Fruit fly (Drosophila melanogaster) whole organism, embryonic: Measurements from ENCODE around the gene CG31445.
A peak's percentile ranks its signal among the peaks of the same experiment; 100 is the strongest.

Experiments
- Aef1 ChIP-seq: fragments of 200-800 bp; sonication (Bioruptor generic); IDR thresholded peaks from 3 replicates; pipeline ENCODE4 v1.3.6; 2022; ENCODE audit warnings: missing biosample characterization, missing genetic modification characterization
- Atf-2 ChIP-seq: fragments of 200-800 bp; sonication (Bioruptor generic); optimal IDR thresholded peaks from 2 replicates; lab custom pipeline; 2016; ENCODE audit warnings: missing biosample characterization, missing genetic modification characterization
- BtbVII ChIP-seq: fragments of 200-800 bp; sonication (Bioruptor generic); optimal IDR thresholded peaks from 3 replicates; lab custom pipeline; 2017; ENCODE audit warnings: missing biosample characterization, mild to moderate bottlenecking, missing genetic modification characterization
- CG10209 ChIP-seq: fragments of 200-800 bp; sonication (Bioruptor generic); optimal IDR thresholded peaks from 3 replicates; lab custom pipeline; 2017; ENCODE audit warnings: missing biosample characterization, mild to moderate bottlenecking, missing genetic modification characterization, missing genetic modification reagents
- CG10321 ChIP-seq: fragments of 200-800 bp; sonication (Bioruptor generic); IDR thresholded peaks from 2 replicates; pipeline ENCODE4 v1.3.6; 2022; ENCODE audit warnings: missing biosample characterization, missing genetic modification characterization
- CG11696 ChIP-seq: fragments of 200-800 bp; sonication (Bioruptor generic); IDR thresholded peaks from 2 replicates; pipeline ENCODE4 v1.3.6; 2022; ENCODE audit warnings: missing biosample characterization, missing genetic modification characterization
- CG12744 ChIP-seq: fragments of 200-800 bp; sonication (Bioruptor generic); optimal IDR thresholded peaks from 2 replicates; lab custom pipeline; 2016; ENCODE audit warnings: missing biosample characterization, missing genetic modification characterization
- CG13775 ChIP-seq: fragments of 200-800 bp; sonication (Bioruptor generic); optimal IDR thresholded peaks from 3 replicates; lab custom pipeline; 2017; ENCODE audit warnings: missing biosample characterization, mild to moderate bottlenecking, missing genetic modification characterization
- CG14710 ChIP-seq: fragments of 200-800 bp; sonication (Bioruptor generic); optimal IDR thresholded peaks from 3 replicates; lab custom pipeline; 2019; ENCODE audit warnings: missing biosample characterization, mild to moderate bottlenecking, missing genetic modification characterization, moderate library complexity
- CG15601 ChIP-seq: fragments of 200-800 bp; sonication (Bioruptor generic); optimal IDR thresholded peaks from 3 replicates; lab custom pipeline; 2019; ENCODE audit warnings: missing biosample characterization, mild to moderate bottlenecking, missing genetic modification characterization, moderate library complexity
- CG1602 ChIP-seq: fragments of 200-800 bp; sonication (Bioruptor generic); optimal IDR thresholded peaks from 3 replicates; lab custom pipeline; 2016; ENCODE audit warnings: missing biosample characterization, missing genetic modification characterization
- CG17829 ChIP-seq: fragments of 200-800 bp; optimal IDR thresholded peaks from 2 replicates; lab custom pipeline; 2019; ENCODE audit warnings: missing biosample characterization, mild to moderate bottlenecking, missing genetic modification characterization, moderate library complexity
- CG2120 ChIP-seq: fragments of 200-800 bp; sonication (Bioruptor generic); optimal IDR thresholded peaks from 3 replicates; lab custom pipeline; 2016; ENCODE audit warnings: missing biosample characterization, missing genetic modification characterization
- CG42726 ChIP-seq: fragments of 200-800 bp; sonication (Bioruptor generic); IDR thresholded peaks from 2 replicates; pipeline ENCODE4 v1.3.6; 2022; ENCODE audit warnings: missing biosample characterization, missing genetic modification characterization; ENCODE audit not compliant: partially characterized antibody
- CG4360 ChIP-seq: fragments of 200-800 bp; sonication (Bioruptor generic); IDR thresholded peaks from 2 replicates; pipeline ENCODE4 v1.3.6; 2022; ENCODE audit warnings: missing biosample characterization, missing genetic modification characterization
- CG7271 ChIP-seq: fragments of 200-800 bp; sonication (Bioruptor generic); optimal IDR thresholded peaks from 2 replicates; lab custom pipeline; 2018; ENCODE audit warnings: missing biosample characterization, mild to moderate bottlenecking, missing genetic modification characterization, moderate library complexity
- CG8089 ChIP-seq: fragments of 200-800 bp; sonication (Bioruptor generic); optimal IDR thresholded peaks from 3 replicates; lab custom pipeline; 2016; ENCODE audit warnings: missing biosample characterization, missing genetic modification characterization
- CG8924 ChIP-seq: fragments of 200-800 bp; optimal IDR thresholded peaks from 3 replicates; lab custom pipeline; 2019; ENCODE audit warnings: missing biosample characterization, mild to moderate bottlenecking, missing genetic modification characterization, moderate library complexity
- CG9215 ChIP-seq: fragments of 200-800 bp; sonication (Bioruptor generic); IDR thresholded peaks from 2 replicates; pipeline ENCODE4 v1.3.6; 2022; ENCODE audit warnings: missing biosample characterization, missing genetic modification characterization
- CG9437 ChIP-seq: fragments of 200-800 bp; sonication (Bioruptor generic); optimal IDR thresholded peaks from 2 replicates; lab custom pipeline; 2018; ENCODE audit warnings: missing biosample characterization, mild to moderate bottlenecking, missing genetic modification characterization
- CTCF ChIP-seq: fragments of 200-800 bp; sonication (Bioruptor generic); optimal IDR thresholded peaks from 2 replicates; lab custom pipeline; 2017; ENCODE audit warnings: missing biosample characterization, mild to moderate bottlenecking, missing genetic modification characterization, moderate library complexity
- Chrac-16 ChIP-seq: fragments of 200-800 bp; sonication (Bioruptor generic); optimal IDR thresholded peaks from 3 replicates; lab custom pipeline; 2016; ENCODE audit warnings: missing biosample characterization, missing genetic modification characterization
- Doc3 ChIP-seq: fragments of 200-800 bp; sonication (Bioruptor generic); IDR thresholded peaks from 3 replicates; pipeline ENCODE4 v1.3.6; 2022; ENCODE audit warnings: missing biosample characterization, missing genetic modification characterization; ENCODE audit not compliant: partially characterized antibody
- E2f1 ChIP-seq: fragments of 200-800 bp; sonication (Bioruptor generic); IDR thresholded peaks from 2 replicates; pipeline ENCODE4 v1.3.6; 2022; ENCODE audit warnings: missing biosample characterization, missing genetic modification characterization
- MBD-R2 ChIP-seq: fragments of 200-800 bp; sonication (Bioruptor generic); IDR thresholded peaks from 2 replicates; pipeline ENCODE4 v1.3.6; 2022; ENCODE audit warnings: missing biosample characterization, missing genetic modification characterization
- Max ChIP-seq: fragments of 200-800 bp; sonication (Bioruptor generic); optimal IDR thresholded peaks from 2 replicates; lab custom pipeline; 2016; ENCODE audit warnings: missing biosample characterization, mild to moderate bottlenecking, missing genetic modification characterization
- Mes4 ChIP-seq: fragments of 200-800 bp; sonication (Bioruptor generic); optimal IDR thresholded peaks from 2 replicates; lab custom pipeline; 2016; ENCODE audit warnings: missing biosample characterization, missing genetic modification characterization
- Neu2 ChIP-seq: fragments of 200-800 bp; sonication (Bioruptor generic); optimal IDR thresholded peaks from 3 replicates; lab custom pipeline; 2016; ENCODE audit warnings: missing biosample characterization, missing genetic modification characterization, borderline replicate concordance
- Opbp ChIP-seq: fragments of 200-800 bp; sonication (Bioruptor generic); IDR thresholded peaks from 3 replicates; pipeline ENCODE4 v1.3.6; 2022; ENCODE audit warnings: missing biosample characterization, missing genetic modification characterization; ENCODE audit not compliant: partially characterized antibody
- Six4 ChIP-seq: fragments of 200-800 bp; sonication (Bioruptor generic); optimal IDR thresholded peaks from 2 replicates; lab custom pipeline; 2016; ENCODE audit warnings: missing biosample characterization, missing genetic modification characterization
- Spps ChIP-seq: fragments of 200-800 bp; sonication (Bioruptor generic); optimal IDR thresholded peaks from 2 replicates; lab custom pipeline; 2018; ENCODE audit warnings: missing biosample characterization, mild to moderate bottlenecking, missing genetic modification characterization
- Xbp1 ChIP-seq: fragments of 200-800 bp; sonication (Bioruptor generic); optimal IDR thresholded peaks from 3 replicates; lab custom pipeline; 2016; ENCODE audit warnings: missing biosample characterization, mild to moderate bottlenecking, missing genetic modification characterization
- Xrp1 ChIP-seq: fragments of 200-800 bp; sonication (Bioruptor generic); IDR thresholded peaks from 2 replicates; pipeline ENCODE4 v1.3.6; 2022; ENCODE audit warnings: missing biosample characterization, missing genetic modification characterization
- ap ChIP-seq: fragments of 200-800 bp; sonication (Bioruptor generic); IDR thresholded peaks from 2 replicates; pipeline ENCODE4 v1.3.6; 2022; ENCODE audit warnings: missing biosample characterization, missing genetic modification characterization
- ase ChIP-seq: fragments of 200-800 bp; sonication (Bioruptor generic); IDR thresholded peaks from 3 replicates; pipeline ENCODE4 v1.3.6; 2022; ENCODE audit warnings: missing biosample characterization, missing genetic modification characterization
- corto ChIP-seq: fragments of 200-800 bp; sonication (Bioruptor generic); optimal IDR thresholded peaks from 2 replicates; lab custom pipeline; 2016; ENCODE audit warnings: missing biosample characterization, mild to moderate bottlenecking, missing genetic modification characterization, moderate library complexity
- dmrt99B ChIP-seq: fragments of 200-800 bp; sonication (Bioruptor generic); optimal IDR thresholded peaks from 2 replicates; lab custom pipeline; 2018; ENCODE audit warnings: missing biosample characterization, mild to moderate bottlenecking, missing genetic modification characterization, moderate library complexity
- ewg ChIP-seq: fragments of 200-800 bp; sonication (Bioruptor generic); optimal IDR thresholded peaks from 3 replicates; lab custom pipeline; 2017; ENCODE audit warnings: mild to moderate bottlenecking, missing biosample characterization, missing genetic modification reagents, missing genetic modification characterization
- fu2 ChIP-seq: fragments of 200-800 bp; sonication (Bioruptor generic); optimal IDR thresholded peaks from 2 replicates; lab custom pipeline; 2016; ENCODE audit warnings: missing biosample characterization, missing genetic modification characterization
- inv ChIP-seq: fragments of 200-800 bp; sonication (Bioruptor generic); IDR thresholded peaks from 2 replicates; pipeline ENCODE4 v1.3.6; 2022; ENCODE audit warnings: missing biosample characterization, missing genetic modification characterization; ENCODE audit not compliant: partially characterized antibody
- jing ChIP-seq: fragments of 200-800 bp; sonication (Bioruptor generic); optimal IDR thresholded peaks from 2 replicates; lab custom pipeline; 2018; ENCODE audit warnings: missing biosample characterization, mild to moderate bottlenecking, missing genetic modification characterization
- otp ChIP-seq: fragments of 200-800 bp; sonication (Bioruptor generic); IDR thresholded peaks from 3 replicates; pipeline ENCODE4, ENCODE4 v1.3.6; 2022; ENCODE audit warnings: missing biosample characterization, missing genetic modification characterization
- pros ChIP-seq: fragments of 200-800 bp; sonication (Bioruptor generic); optimal IDR thresholded peaks from 3 replicates; lab custom pipeline; 2019; ENCODE audit warnings: missing biosample characterization, mild to moderate bottlenecking, missing genetic modification characterization, moderate library complexity
- sc ChIP-seq, 3 experiments: fragments of >200 bp in 2 of 3; fragments of 200-800 bp in 1 of 3; sonication (Bioruptor generic) in 1 of 3; optimal IDR thresholded peaks; 2 replicates in 2 of 3; 3 replicates in 1 of 3; lab custom pipeline; 2017; ENCODE audit warnings: mild to moderate bottlenecking in 1 of 3, missing biosample characterization in 1 of 3, missing genetic modification characterization in 1 of 3, missing genetic modification reagents in 1 of 3
- seq ChIP-seq: fragments of 200-800 bp; sonication (Bioruptor generic); IDR thresholded peaks from 2 replicates; pipeline ENCODE4 v1.3.6; 2022; ENCODE audit warnings: missing biosample characterization, missing genetic modification characterization
- sim ChIP-seq: fragments of 200-800 bp; sonication (Bioruptor generic); IDR thresholded peaks from 2 replicates; pipeline ENCODE4 v1.3.6; 2022; ENCODE audit warnings: missing biosample characterization, missing genetic modification characterization
- slou ChIP-seq: fragments of 200-800 bp; sonication (Bioruptor generic); optimal IDR thresholded peaks from 3 replicates; lab custom pipeline; 2016; ENCODE audit warnings: missing biosample characterization, missing genetic modification characterization
- so ChIP-seq: fragments of 200-800 bp; sonication (Bioruptor generic); IDR thresholded peaks from 3 replicates; pipeline ENCODE4 v1.3.6; 2022; ENCODE audit warnings: missing biosample characterization, missing genetic modification characterization
- tin ChIP-seq: fragments of 200-800 bp; sonication (Bioruptor generic); optimal IDR thresholded peaks from 3 replicates; lab custom pipeline; 2016; ENCODE audit warnings: missing biosample characterization, missing genetic modification characterization
- wdn ChIP-seq: fragments of 200-800 bp; sonication (Bioruptor generic); IDR thresholded peaks from 2 replicates; pipeline ENCODE4 v1.3.6; 2022; ENCODE audit warnings: missing biosample characterization, missing genetic modification characterization
- yki ChIP-seq: fragments of >200 bp; optimal IDR thresholded peaks from 3 replicates; lab custom pipeline; 2018

The CG31445 gene

DNA sequence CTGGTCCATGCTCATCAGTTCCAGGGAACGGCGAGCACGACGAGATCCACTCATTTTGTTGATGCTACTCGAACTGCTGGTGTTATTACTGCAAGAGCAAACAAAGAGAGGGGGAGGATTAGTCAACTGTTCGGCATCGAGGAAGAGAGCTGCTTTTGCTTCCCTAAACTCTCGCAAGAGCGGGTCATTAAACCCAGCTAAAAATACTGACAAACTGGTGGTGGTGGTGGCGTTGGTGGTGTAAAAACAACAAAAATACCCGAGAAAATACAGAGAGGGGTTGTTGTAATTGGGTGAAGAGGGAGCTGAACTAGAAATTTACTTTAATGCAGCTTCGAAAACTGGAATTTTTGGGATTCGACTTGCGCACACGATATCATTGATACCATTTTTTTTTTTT lies 9.2 kb upstream of the CG31445 start (continued):
- no peak for TF ChIP-seq jing (GFP tag; lab: Kevin White, UChicago)
- no peak for TF ChIP-seq ase (GFP tag; lab: Robert Waterston, UW)
- peak; percentile 57 for TF ChIP-seq pros (GFP tag; lab: Kevin White, UChicago)
- no peak for TF ChIP-seq CG10321 (GFP tag; lab: Robert Waterston, UW)
- no peak for TF ChIP-seq ewg (GFP tag; lab: Kevin White, UChicago)
- no peak for TF ChIP-seq CG7271 (tag; lab: Kevin White, UChicago)
- TF ChIP-seq CG4360, result peak; percentile 71
- no peak for TF ChIP-seq BtbVII
- TF ChIP-seq fu2 (GFP tag; lab: Kevin White, UChicago), result no peak
- no peak for TF ChIP-seq CG13775 (GFP tag; lab: Kevin White, UChicago)
- no peak for TF ChIP-seq sc (optimal IDR thresholded peaks at IDR 0.05; lab: Kevin White, UChicago)
- no peak for TF ChIP-seq sc (GFP tag; optimal IDR thresholded peaks at IDR 0.05; lab: Kevin White, UChicago)
- no peak for TF ChIP-seq seq
- TF ChIP-seq dmrt99B (tag; lab: Kevin White, UChicago), result no peak
- no peak for TF ChIP-seq CG8924 (tag; lab: Kevin White, UChicago)
- TF ChIP-seq Max (GFP tag; lab: Kevin White, UChicago), result no peak
- no peak for TF ChIP-seq E2f1 (GFP tag; lab: Robert Waterston, UW)
- no peak for TF ChIP-seq CG1602 (GFP tag; lab: Kevin White, UChicago)
- TF ChIP-seq corto, result no peak

DNA sequence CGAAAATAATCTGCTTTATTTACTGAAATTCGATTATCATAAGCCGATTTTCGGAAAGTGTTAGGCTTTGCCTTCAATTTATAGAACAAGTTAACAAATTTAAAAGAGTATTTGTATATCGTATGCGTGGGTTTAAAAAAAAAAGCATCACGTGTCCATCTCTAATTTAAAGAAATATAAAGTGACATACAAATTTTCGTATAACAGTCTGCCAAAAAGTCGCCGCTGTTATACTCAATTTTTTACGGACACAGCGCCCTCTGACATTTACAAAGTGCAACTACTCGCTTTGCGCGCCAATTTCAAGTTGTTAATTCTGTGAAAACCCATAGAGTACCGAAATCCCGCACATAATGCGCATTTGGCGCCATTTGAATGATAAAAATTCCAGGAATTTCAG lies 6.8 kb upstream of the CG31445 start:
- TF ChIP-seq Atf-2 (GFP tag; lab: Kevin White, UChicago) (no peak), CG10209 (GFP tag; lab: Kevin White, UChicago) (peak; percentile 13), inv (GFP tag; lab: Robert Waterston, UW) (peak; percentile 57), CG15601 (tag; lab: Kevin White, UChicago) (peak; percentile 4), otp (GFP tag; lab: Robert Waterston, UW) (no peak), CTCF (GFP tag; lab: Kevin White, UChicago) (peak; percentile 98), CG1602 (GFP tag; lab: Kevin White, UChicago) (no peak), CG9215 (GFP tag; lab: Robert Waterston, UW) (no peak), MBD-R2 (peak; percentile 18; the same call in 1 of the 2 replicates), Neu2 (GFP tag; lab: Kevin White, UChicago) (peak; percentile 19), Chrac-16 (GFP tag; lab: Kevin White, UChicago) (peak; percentile 13), CG13775 (GFP tag; lab: Kevin White, UChicago) (peak; percentile 16), sim (GFP tag; lab: Robert Waterston, UW) (no peak), so (peak; percentile 29; the same call in 1 of the 3 replicates), Xrp1 (GFP tag; lab: Robert Waterston, UW) (peak; percentile 39; the same call in 1 of the 2 replicates), Aef1 (GFP tag; lab: Robert Waterston, UW) (no peak; the same call in 2 of the 3 replicates), CG11696 (GFP tag; lab: Robert Waterston, UW) (no peak), Doc3 (GFP tag; lab: Robert Waterston, UW) (peak; percentile 89), CG12744 (GFP tag; lab: Kevin White, UChicago) (peak; percentile 8), yki (no peak), tin (GFP tag; lab: Kevin White, UChicago) (peak; percentile 27), Spps (tag; lab: Kevin White, UChicago) (no peak), CG14710 (peak; percentile 36), Xbp1 (GFP tag; lab: Kevin White, UChicago) (peak; percentile 54), slou (no peak), Six4 (no peak), CG8089 (GFP tag; lab: Kevin White, UChicago) (peak; percentile 13), CG17829 (peak; percentile 61), CG42726 (GFP tag; lab: Robert Waterston, UW) (peak; percentile 80), CG9437 (GFP tag; lab: Kevin White, UChicago) (no peak), Opbp (GFP tag; lab: Robert Waterston, UW) (peak; percentile 81), ap (GFP tag; lab: Robert Waterston, UW) (no peak), wdn (GFP tag; lab: Robert Waterston, UW) (no peak), Mes4 (peak; percentile 22), CG2120 (GFP tag; lab: Kevin White, UChicago) (peak; percentile 46)
